Worm (Caenorhabditis elegans): ENCODE measurements around the gene wdr-54.
A peak's percentile ranks its signal among the peaks of the same experiment; 100 is the strongest.

wdr-54 gene

ce11 chrX:861378-861777 is 32.7 kb downstream of the wdr-54 start:
- TF ChIP-seq unc-62 (GFP tag; optimal IDR thresholded peaks at IDR 0.05): no peak
- no peak for TF ChIP-seq skn-1 (tag; optimal IDR thresholded peaks at IDR 0.05)
- TF ChIP-seq C34F6.9 (tag; optimal IDR thresholded peaks at IDR 0.05): no peak
- TF ChIP-seq alr-1 (tag; optimal IDR thresholded peaks at IDR 0.05): no peak
- no peak for TF ChIP-seq ama-1 (optimal IDR thresholded peaks at IDR 0.05)
- no peak for TF ChIP-seq ztf-1 (GFP tag; conservative IDR thresholded peaks at IDR 0.05)
- no peak for TF ChIP-seq dmd-4 (tag; optimal IDR thresholded peaks at IDR 0.05)
- no peak for TF ChIP-seq ZK546.5 (tag; optimal IDR thresholded peaks at IDR 0.05)
- TF ChIP-seq elt-3 (tag; optimal IDR thresholded peaks at IDR 0.05): no peak
- TF ChIP-seq nhr-237 (tag; optimal IDR thresholded peaks at IDR 0.05): no peak
- no peak for TF ChIP-seq peb-1 (tag; optimal IDR thresholded peaks at IDR 0.05)
- peak; percentile 4 for TF ChIP-seq nhr-25 (tag; optimal IDR thresholded peaks at IDR 0.05)
- TF ChIP-seq fos-1 (tag; optimal IDR thresholded peaks at IDR 0.05): no peak
- TF ChIP-seq nhr-23 (tag; optimal IDR thresholded peaks at IDR 0.05): no peak
- TF ChIP-seq ceh-82 (tag; optimal IDR thresholded peaks at IDR 0.05): no peak
- TF ChIP-seq sma-3 (GFP tag; optimal IDR thresholded peaks at IDR 0.05): no peak
- TF ChIP-seq nhr-129 (tag; optimal IDR thresholded peaks at IDR 0.05): no peak
- peak; percentile 25 for TF ChIP-seq aly-2 (tag; optimal IDR thresholded peaks at IDR 0.05)
- TF ChIP-seq nhr-6 (tag; optimal IDR thresholded peaks at IDR 0.05): no peak
- TF ChIP-seq sma-9 (GFP tag; optimal IDR thresholded peaks at IDR 0.05): peak; percentile 47
- TF ChIP-seq sma-9 (tag; optimal IDR thresholded peaks at IDR 0.05): no peak

- no peak for TF ChIP-seq elt-1 (tag; optimal IDR thresholded peaks at IDR 0.05)
- TF ChIP-seq lsy-2 (tag; optimal IDR thresholded peaks at IDR 0.05): no peak
- no peak for TF ChIP-seq nhr-129 (tag; optimal IDR thresholded peaks at IDR 0.05)
- no peak for TF ChIP-seq mbf-1 (tag; optimal IDR thresholded peaks at IDR 0.05)
- TF ChIP-seq gmeb-1 (tag; optimal IDR thresholded peaks at IDR 0.05): no peak
- no peak for TF ChIP-seq ZK546.5 (tag; optimal IDR thresholded peaks at IDR 0.05)
- TF ChIP-seq ama-1 (optimal IDR thresholded peaks at IDR 0.05): no peak
- no peak for TF ChIP-seq nhr-23 (tag; optimal IDR thresholded peaks at IDR 0.05)
- no peak for TF ChIP-seq mdl-1 (tag; optimal IDR thresholded peaks at IDR 0.05)
- TF ChIP-seq skn-1 (tag; optimal IDR thresholded peaks at IDR 0.05): no peak
- no peak for TF ChIP-seq mab-5 (tag; optimal IDR thresholded peaks at IDR 0.05)
- no peak for TF ChIP-seq ceh-82 (tag; optimal IDR thresholded peaks at IDR 0.05)
- no peak for TF ChIP-seq lin-39 (tag; optimal IDR thresholded peaks at IDR 0.05)
- no peak for TF ChIP-seq nhr-237 (tag; optimal IDR thresholded peaks at IDR 0.05)
These were observed 34.8 kb downstream of the wdr-54 start, which contains the start of gene cdo-1 for ce11 chrX:863478-863877. TSS of gene cdo-1 (minus strand) at chrX:863578.

DNA sequence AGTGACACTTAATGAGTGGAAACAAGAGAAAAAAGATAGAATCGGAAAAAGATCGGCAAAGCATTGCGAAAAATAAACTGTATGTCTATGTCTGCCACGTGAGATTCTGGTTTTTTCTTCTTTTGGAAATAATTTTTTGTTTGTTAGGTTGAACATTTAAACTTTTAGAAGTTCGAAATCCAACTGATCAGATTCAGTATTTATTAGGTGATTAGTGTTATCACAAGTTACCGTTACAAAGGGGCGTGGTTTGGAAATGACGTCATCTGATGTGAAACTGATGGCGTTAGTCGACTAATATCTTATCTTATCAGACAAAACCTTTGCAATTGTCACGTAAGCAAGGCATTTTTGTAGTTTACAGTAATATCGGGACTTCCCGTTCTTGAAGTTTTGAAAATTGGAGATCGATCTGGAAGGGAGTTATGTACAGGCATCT is 35.6 kb downstream of the wdr-54 start:
- peak; percentile 28 for TF ChIP-seq egl-27 (tag; optimal IDR thresholded peaks at IDR 0.05)
- TF ChIP-seq ztf-11 (tag; optimal IDR thresholded peaks at IDR 0.05): no peak
- peak; percentile 97 for TF ChIP-seq sma-9 (GFP tag; optimal IDR thresholded peaks at IDR 0.05)
- TF ChIP-seq sma-9 (tag; optimal IDR thresholded peaks at IDR 0.05): no peak
- peak; percentile 89 for TF ChIP-seq sma-3 (GFP tag; optimal IDR thresholded peaks at IDR 0.05)
- peak; percentile 51 for TF ChIP-seq nhr-129 (tag; optimal IDR thresholded peaks at IDR 0.05)
- TF ChIP-seq nhr-21 (tag; optimal IDR thresholded peaks at IDR 0.05): peak; percentile 89
- TF ChIP-seq F13H6.1 (tag; optimal IDR thresholded peaks at IDR 0.05): peak; percentile 50
- TF ChIP-seq nhr-25 (tag; optimal IDR thresholded peaks at IDR 0.05): peak; percentile 94
- TF ChIP-seq blmp-1 (tag; optimal IDR thresholded peaks at IDR 0.05; ENCODE audit: insufficient read depth): peak; percentile 72
- TF ChIP-seq nhr-77 (tag; optimal IDR thresholded peaks at IDR 0.05): no peak
- TF ChIP-seq elt-1 (tag; optimal IDR thresholded peaks at IDR 0.05): no peak
- TF ChIP-seq ztf-4 (tag; optimal IDR thresholded peaks at IDR 0.05): peak; percentile 2
- no peak for TF ChIP-seq ZK546.5 (tag; optimal IDR thresholded peaks at IDR 0.05)
- peak; percentile 31 for TF ChIP-seq fos-1 (tag; optimal IDR thresholded peaks at IDR 0.05)
- TF ChIP-seq mdl-1 (tag; optimal IDR thresholded peaks at IDR 0.05): peak; percentile 53 to 77
- TF ChIP-seq crh-2 (tag; optimal IDR thresholded peaks at IDR 0.05): peak; percentile 60
- TF ChIP-seq nhr-6 (tag; optimal IDR thresholded peaks at IDR 0.05): peak; percentile 59
- TF ChIP-seq lsy-2 (tag; optimal IDR thresholded peaks at IDR 0.05): peak in 1 of 2 experiments; percentile 25

ce11 chrX:865214-865613 is 36.5 kb downstream of the wdr-54 start:
- no peak for TF ChIP-seq lin-13 (GFP tag; optimal IDR thresholded peaks at IDR 0.05)
- TF ChIP-seq nhr-129 (tag; optimal IDR thresholded peaks at IDR 0.05): peak; percentile 26
- TF ChIP-seq gmeb-1 (tag; optimal IDR thresholded peaks at IDR 0.05): no peak

Data from whole organism, L2 larva.